Worm (Caenorhabditis elegans) whole organism, L3 larva: ENCODE measurements around the gene slc-25A10.

ENCODE experiments used
- ZK546.5 ChIP-seq: sonication (generic microtip); optimal IDR thresholded peaks from 2 replicates; lab custom pipeline; 2017; ENCODE audit warnings: missing biosample characterization, missing genetic modification characterization
- fkh-2 ChIP-seq: fragments of 150-350 bp; optimal IDR thresholded peaks from 2 replicates; lab custom pipeline; 2014; ENCODE audit warnings: missing biosample characterization, missing genetic modification reagents, missing genetic modification characterization
- skn-1 ChIP-seq: fragments of 150-350 bp; optimal IDR thresholded peaks from 2 replicates; lab custom pipeline; 2014; ENCODE audit warnings: missing biosample characterization, missing genetic modification characterization
- zag-1 ChIP-seq: fragments of 150-350 bp; optimal IDR thresholded peaks from 2 replicates; lab custom pipeline; 2014; ENCODE audit warnings: missing biosample characterization, missing genetic modification characterization

ce11 chrX:6725260-6725718 lies at the start of gene slc-25A10:
- TF ChIP-seq fkh-2 (tag; lab: Kevin White, UChicago) (no peak), ZK546.5 (no peak), zag-1 (tag; lab: Kevin White, UChicago) (no peak), skn-1 (tag; lab: Kevin White, UChicago) (no peak)
